Fruit fly (Drosophila melanogaster): Measurements from ENCODE around the gene CG11050.
A peak's percentile ranks its signal among the peaks of the same experiment; 100 is the strongest.

Gene CG11050

dm6 chr2L:6566020-6566687 lies 44.7 kb upstream of the CG11050 start, which contains the start of gene CG13766 (continued):
- no peak for TF ChIP-seq D19A (tag; optimal IDR thresholded peaks at IDR 0.05)
- no peak for TF ChIP-seq Mes4 (GFP tag; optimal IDR thresholded peaks at IDR 0.05)
- TF ChIP-seq C15 (GFP tag; IDR thresholded peaks at IDR 0.05) = no peak
- no peak for TF ChIP-seq dati (GFP tag; IDR thresholded peaks at IDR 0.05)
- no peak for TF ChIP-seq CG7556 (GFP tag; optimal IDR thresholded peaks at IDR 0.05)
- no peak for TF ChIP-seq CG12104 (GFP tag; optimal IDR thresholded peaks at IDR 0.05)
- no peak for TF ChIP-seq CG12769 (tag; optimal IDR thresholded peaks at IDR 0.05)
- TF ChIP-seq Nf-YC (tag; optimal IDR thresholded peaks at IDR 0.05) = no peak
- TF ChIP-seq odd (GFP tag; optimal IDR thresholded peaks at IDR 0.05) = no peak
- peak; percentile 94 for TF ChIP-seq sna (GFP tag; IDR thresholded peaks at IDR 0.05; ENCODE audit: partially characterized antibody)
- TF ChIP-seq gfzf (GFP tag; optimal IDR thresholded peaks at IDR 0.05) = peak; percentile 83
- TF ChIP-seq chinmo (GFP tag; IDR thresholded peaks at IDR 0.05; ENCODE audit: partially characterized antibody) = peak; percentile 97
- TF ChIP-seq D19B (GFP tag; optimal IDR thresholded peaks at IDR 0.05) = peak; percentile 97
- no peak for TF ChIP-seq CG9932 (GFP tag; IDR thresholded peaks at IDR 0.05)
- TF ChIP-seq CG18619 (GFP tag; optimal IDR thresholded peaks at IDR 0.05) = no peak
- TF ChIP-seq NK7.1 (GFP tag; optimal IDR thresholded peaks at IDR 0.05) = no peak
- TF ChIP-seq dmrt11E (tag; optimal IDR thresholded peaks at IDR 0.05) = no peak
- no peak for TF ChIP-seq CG1792 (GFP tag; optimal IDR thresholded peaks at IDR 0.05)
- no peak for TF ChIP-seq lov (optimal IDR thresholded peaks at IDR 0.05)
- TF ChIP-seq lov (GFP tag; IDR thresholded peaks at IDR 0.05) = no peak
- peak; percentile 90 for TF ChIP-seq bbx (GFP tag; IDR thresholded peaks at IDR 0.05; ENCODE audit: partially characterized antibody)
- TF ChIP-seq stwl (tag; optimal IDR thresholded peaks at IDR 0.05) = peak; percentile 87
- no peak for TF ChIP-seq CG18476 (GFP tag; optimal IDR thresholded peaks at IDR 0.05)
- no peak for TF ChIP-seq CG7987 (GFP tag; optimal IDR thresholded peaks at IDR 0.05)
- peak; percentile 94 for TF ChIP-seq ato (GFP tag; IDR thresholded peaks at IDR 0.05; ENCODE audit: partially characterized antibody)
- no peak for TF ChIP-seq emc (GFP tag; optimal IDR thresholded peaks at IDR 0.05)
- TF ChIP-seq pita (GFP tag; optimal IDR thresholded peaks at IDR 0.05) = no peak
- TF ChIP-seq trh (GFP tag; optimal IDR thresholded peaks at IDR 0.05) = no peak
- no peak for TF ChIP-seq zfh2 (GFP tag; optimal IDR thresholded peaks at IDR 0.05)
- TF ChIP-seq cwo (GFP tag; optimal IDR thresholded peaks at IDR 0.05) = no peak
- no peak for TF ChIP-seq Gug (GFP tag; IDR thresholded peaks at IDR 0.05)
- TF ChIP-seq Dip3 (GFP tag; optimal IDR thresholded peaks at IDR 0.05) = no peak
- peak in 1 of 2 experiments; percentile 12 for TF ChIP-seq Pdp1 (GFP tag; optimal IDR thresholded peaks at IDR 0.05)
- no peak for TF ChIP-seq Neu2 (GFP tag; optimal IDR thresholded peaks at IDR 0.05; ENCODE audit: borderline replicate concordance)
- no peak for TF ChIP-seq nom (GFP tag; optimal IDR thresholded peaks at IDR 0.05)
- TF ChIP-seq CG12391 (tag; optimal IDR thresholded peaks at IDR 0.05) = peak; percentile 15
- TF ChIP-seq ken (GFP tag; IDR thresholded peaks at IDR 0.05) = no peak
- TF ChIP-seq Hr78 (GFP tag; optimal IDR thresholded peaks at IDR 0.05) = no peak

dm6 chr2L:6579045-6579444 lies 31.8 kb upstream of the CG11050 start:
- TF ChIP-seq CG10431 (GFP tag; optimal IDR thresholded peaks at IDR 0.05) (no peak), exex (tag; optimal IDR thresholded peaks at IDR 0.05) (no peak), D19B (GFP tag; optimal IDR thresholded peaks at IDR 0.05) (no peak), sd (tag; optimal IDR thresholded peaks at IDR 0.05) (no peak), CG18262 (tag; optimal IDR thresholded peaks at IDR 0.05) (no peak), CG17612 (GFP tag; IDR thresholded peaks at IDR 0.05) (peak; percentile 74), CG13123 (GFP tag; optimal IDR thresholded peaks at IDR 0.05) (no peak), CG8290 (GFP tag; optimal IDR thresholded peaks at IDR 0.05) (peak; percentile 75), CG8290 (tag; optimal IDR thresholded peaks at IDR 0.05) (peak in 1 of 2 experiments; percentile 52)

Measured in whole organism, embryonic.